Worm (Caenorhabditis elegans) whole organism, mixed stage, embryonic: Measurements from ENCODE around the gene tceb-3.

Experiments
- M03D4.4 ChIP-seq: sonication (generic microtip); optimal IDR thresholded peaks from 2 replicates; lab custom pipeline; 2017; ENCODE audit warnings: mild to moderate bottlenecking, missing genetic modification characterization, missing compliant biosample characterization
- ceh-43 ChIP-seq: fragments of 200-800 bp; sonication (Bioruptor generic); optimal IDR thresholded peaks from 2 replicates; lab custom pipeline; 2018; ENCODE audit warnings: mild to moderate bottlenecking, missing genetic modification characterization, moderate library complexity, missing compliant biosample characterization
- elt-1 ChIP-seq: sonication (generic microtip); optimal IDR thresholded peaks from 2 replicates; lab custom pipeline; 2017; ENCODE audit warnings: missing genetic modification characterization, mild to moderate bottlenecking, missing compliant biosample characterization, antibody characterized with exemption, moderate library complexity, borderline replicate concordance; ENCODE audit not compliant: insufficient read depth
- ham-2 ChIP-seq: fragments of 200-800 bp; sonication (Bioruptor generic); optimal IDR thresholded peaks from 2 replicates; lab custom pipeline; 2018; ENCODE audit warnings: mild to moderate bottlenecking, missing genetic modification characterization, missing compliant biosample characterization
- lsy-2 ChIP-seq: fragments of 150-350 bp; optimal IDR thresholded peaks from 2 replicates; lab custom pipeline; 2014; ENCODE audit warnings: missing biosample characterization, missing genetic modification characterization
- nhr-12 ChIP-seq: fragments of 150-350 bp; optimal IDR thresholded peaks from 2 replicates; lab custom pipeline; 2014; ENCODE audit warnings: missing biosample characterization, missing genetic modification characterization
- nhr-237 ChIP-seq: fragments of 150-350 bp; optimal IDR thresholded peaks from 2 replicates; lab custom pipeline; 2014; ENCODE audit warnings: missing biosample characterization, missing genetic modification characterization
- nhr-76 ChIP-seq: sonication (generic microtip); optimal IDR thresholded peaks from 2 replicates; lab custom pipeline; 2017; ENCODE audit warnings: missing biosample characterization, missing genetic modification characterization
- pha-4 ChIP-seq: fragments of 150-350 bp; optimal IDR thresholded peaks from 2 replicates; lab custom pipeline; 2018; ENCODE audit warnings: missing biosample characterization, missing genetic modification reagents, missing genetic modification characterization
- sptf-1 ChIP-seq: sonication (generic microtip); optimal IDR thresholded peaks from 2 replicates; lab custom pipeline; 2017; ENCODE audit warnings: mild to moderate bottlenecking, missing genetic modification characterization, moderate library complexity, missing compliant biosample characterization
- unc-120 ChIP-seq: sonication (generic microtip); optimal IDR thresholded peaks from 2 replicates; lab custom pipeline; 2017; ENCODE audit warnings: missing genetic modification characterization, missing compliant biosample characterization; ENCODE audit not compliant: poor library complexity, severe bottlenecking
- unc-39 ChIP-seq: fragments of 150-350 bp; optimal IDR thresholded peaks from 2 replicates; lab custom pipeline; 2014; ENCODE audit warnings: missing biosample characterization, missing genetic modification characterization
- unc-62 ChIP-seq: fragments of 150-350 bp; optimal IDR thresholded peaks from 2 replicates; lab custom pipeline; 2014; ENCODE audit warnings: missing biosample characterization, missing genetic modification reagents, missing genetic modification characterization
- ztf-11 ChIP-seq: fragments of 150-350 bp; optimal IDR thresholded peaks from 2 replicates; lab custom pipeline; 2014; ENCODE audit warnings: missing biosample characterization, missing genetic modification characterization

DNA sequence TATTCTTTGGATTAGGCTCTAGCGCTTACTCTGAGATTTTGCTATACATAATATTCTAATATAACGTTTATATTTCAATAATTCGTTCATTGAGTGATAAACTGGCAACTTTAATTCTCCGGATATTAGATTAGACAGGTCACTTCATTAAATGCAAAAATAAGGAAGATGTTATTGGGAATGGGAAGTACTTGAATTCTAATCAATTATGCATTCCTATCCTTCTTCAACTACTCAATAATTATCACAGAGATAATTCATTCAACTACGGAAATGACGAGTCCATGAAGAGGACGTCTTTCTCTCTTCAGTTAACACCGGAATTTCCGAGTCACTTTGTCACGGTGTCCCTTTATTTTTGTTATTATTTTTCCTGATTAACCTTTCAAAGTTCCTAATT is 23.4 kb upstream of the tceb-3 start:
- TF ChIP-seq ceh-43 (GFP tag; lab: Kevin White, UChicago) (no peak), unc-39 (no peak), pha-4 (no peak), lsy-2 (tag; lab: Kevin White, UChicago) (no peak), nhr-76 (tag; lab: Kevin White, UChicago) (no peak), nhr-237 (tag; lab: Kevin White, UChicago) (no peak), M03D4.4 (no peak), unc-120 (no peak), ztf-11 (tag; lab: Kevin White, UChicago) (no peak), sptf-1 (tag; lab: Kevin White, UChicago) (no peak), ham-2 (no peak), nhr-12 (tag; lab: Kevin White, UChicago) (no peak), unc-62 (no peak), elt-1 (tag; lab: Kevin White, UChicago) (no peak)
